Worm (Caenorhabditis elegans) whole organism, L4 larva: ENCODE data around the gene T24D5.3.
A peak's percentile ranks its signal among the peaks of the same experiment; 100 is the strongest.

Experiments used
- D1046.2 ChIP-seq: fragments of 200-800 bp; sonication (Bioruptor generic); IDR thresholded peaks from 2 replicates; pipeline ENCODE4 v1.3.6; 2022; ENCODE audit warnings: missing genetic modification characterization, missing compliant biosample characterization
- F26F4.8 ChIP-seq: fragments of 200-800 bp; sonication (Bioruptor generic); conservative IDR thresholded peaks from 2 replicates; pipeline ENCODE4 v1.3.6; 2022; ENCODE audit warnings: missing genetic modification characterization, missing compliant biosample characterization
- F49E8.2 ChIP-seq: sonication (generic microtip); optimal IDR thresholded peaks from 2 replicates; lab custom pipeline; 2016; ENCODE audit warnings: missing compliant biosample characterization, mild to moderate bottlenecking, missing genetic modification characterization, borderline replicate concordance
- T20F7.1 ChIP-seq: fragments of 200-800 bp; sonication (Bioruptor generic); optimal IDR thresholded peaks from 2 replicates; lab custom pipeline; 2018; ENCODE audit warnings: mild to moderate bottlenecking, missing genetic modification characterization, missing compliant biosample characterization
- Y48G9A.11 ChIP-seq: fragments of 200-800 bp; sonication (Bioruptor generic); IDR thresholded peaks from 2 replicates; pipeline ENCODE4 v1.3.6; 2022; ENCODE audit warnings: missing genetic modification reagents, missing genetic modification characterization, missing compliant biosample characterization
- aha-1 ChIP-seq: fragments of 150-350 bp; peaks from one replicate; lab custom pipeline; 2014; ENCODE audit warnings: missing biosample characterization, missing genetic modification characterization
- ama-1 ChIP-seq: fragments of 150-350 bp; optimal IDR thresholded peaks from 2 replicates; lab custom pipeline; 2014; ENCODE audit warnings: inconsistent platforms, mixed read lengths
- attf-4 ChIP-seq: sonication (generic microtip); optimal IDR thresholded peaks from 3 replicates; lab custom pipeline; 2017; ENCODE audit warnings: missing biosample characterization, missing genetic modification characterization
- ceh-20 ChIP-seq: fragments of 200-800 bp; sonication (Bioruptor generic); IDR thresholded peaks from 2 replicates; pipeline ENCODE4 v1.3.6; 2022; ENCODE audit warnings: missing genetic modification reagents, missing genetic modification characterization, missing compliant biosample characterization
- ceh-32 ChIP-seq: sonication (generic microtip); optimal IDR thresholded peaks from 2 replicates; lab custom pipeline; 2016; ENCODE audit warnings: mild to moderate bottlenecking, missing genetic modification characterization, missing compliant biosample characterization; ENCODE audit not compliant: poor library complexity
- ceh-82 ChIP-seq: sonication (generic microtip); optimal IDR thresholded peaks from 2 replicates; lab custom pipeline; 2017; ENCODE audit warnings: missing biosample characterization, missing genetic modification characterization
- ces-1 ChIP-seq: fragments of 150-350 bp; sonication (generic microtip); optimal IDR thresholded peaks from 4 replicates; lab custom pipeline; 2014; ENCODE audit warnings: missing biosample characterization, missing genetic modification reagents, missing genetic modification characterization
- daf-16 ChIP-seq, 3 experiments: sonication (generic microtip); optimal IDR thresholded peaks; 2 replicates each; lab custom pipeline; 2016 to 2017; ENCODE audit warnings: missing genetic modification characterization in 3 of 3, missing genetic modification reagents in 3 of 3, mild to moderate bottlenecking in 2 of 3, missing compliant biosample characterization in 2 of 3, missing biosample characterization in 1 of 3, moderate library complexity in 1 of 3
- daf-8 ChIP-seq: fragments of 200-800 bp; sonication (Bioruptor generic); IDR thresholded peaks from 2 replicates; pipeline ENCODE4 v1.3.6; 2022; ENCODE audit warnings: missing genetic modification characterization, missing compliant biosample characterization
- dmd-6 ChIP-seq: fragments of 200-800 bp; sonication (Bioruptor generic); IDR thresholded peaks from 2 replicates; pipeline ENCODE4 v1.3.6; 2022; ENCODE audit warnings: missing genetic modification reagents, missing genetic modification characterization, missing compliant biosample characterization
- dmd-8 ChIP-seq: fragments of 200-800 bp; sonication (Bioruptor generic); IDR thresholded peaks from 2 replicates; pipeline ENCODE4 v1.3.6; 2022; ENCODE audit warnings: missing genetic modification characterization, missing compliant biosample characterization
- dmd-9 ChIP-seq: fragments of 200-800 bp; sonication (Bioruptor generic); IDR thresholded peaks from 2 replicates; pipeline ENCODE4 v1.3.6; 2022; ENCODE audit warnings: missing genetic modification reagents, missing genetic modification characterization, missing compliant biosample characterization
- hlh-11 ChIP-seq: fragments of 200-800 bp; sonication (Bioruptor generic); optimal IDR thresholded peaks from 2 replicates; lab custom pipeline; 2018; ENCODE audit warnings: mild to moderate bottlenecking, missing genetic modification characterization, missing compliant biosample characterization
- hlh-30 ChIP-seq: sonication (generic microtip); optimal IDR thresholded peaks from 2 replicates; lab custom pipeline; 2017; ENCODE audit warnings: antibody characterized with exemption, mild to moderate bottlenecking, missing genetic modification characterization, missing compliant biosample characterization; ENCODE audit not compliant: insufficient read depth
- lin-1 ChIP-seq: fragments of 200-800 bp; sonication (Bioruptor generic); IDR thresholded peaks from 2 replicates; pipeline ENCODE4 v1.3.6; 2022; ENCODE audit warnings: missing genetic modification reagents, missing genetic modification characterization, missing compliant biosample characterization
- lin-13 ChIP-seq: fragments of 150-350 bp; optimal IDR thresholded peaks from 2 replicates; lab custom pipeline; 2014; ENCODE audit warnings: missing biosample characterization, missing genetic modification reagents, missing genetic modification characterization
- lin-38 ChIP-seq: fragments of 200-800 bp; sonication (Bioruptor generic); IDR thresholded peaks from 2 replicates; pipeline ENCODE4 v1.3.6; 2022; ENCODE audit warnings: missing genetic modification reagents, missing genetic modification characterization, missing compliant biosample characterization
- lsy-2 ChIP-seq, 2 experiments: fragments of 150-350 bp in 1 of 2; sonication (generic microtip) in 1 of 2; optimal IDR thresholded peaks; 2 replicates each; lab custom pipeline; 2014 to 2017; ENCODE audit warnings: missing biosample characterization in 2 of 2, missing genetic modification characterization in 2 of 2
- mdl-1 ChIP-seq, 2 experiments: fragments of 150-350 bp in 1 of 2; sonication (generic microtip) in 1 of 2; optimal IDR thresholded peaks; 2 replicates each; lab custom pipeline; 2014 to 2017; ENCODE audit warnings: missing biosample characterization in 2 of 2, missing genetic modification characterization in 2 of 2
- mdt-29 ChIP-seq: fragments of 200-800 bp; sonication (Bioruptor generic); IDR thresholded peaks from 2 replicates; pipeline ENCODE4 v1.3.6; 2022; ENCODE audit warnings: missing genetic modification reagents, missing genetic modification characterization, missing compliant biosample characterization
- mep-1 ChIP-seq: fragments of 150-350 bp; sonication (generic microtip); optimal IDR thresholded peaks from 3 replicates; lab custom pipeline; 2014; ENCODE audit warnings: missing biosample characterization, missing genetic modification characterization
- mes-2 ChIP-seq: sonication (generic microtip); optimal IDR thresholded peaks from 2 replicates; lab custom pipeline; 2016; ENCODE audit warnings: missing genotype, mild to moderate bottlenecking, missing genetic modification characterization, missing compliant biosample characterization; ENCODE audit not compliant: poor library complexity, severe bottlenecking
- mxl-2 ChIP-seq: fragments of 200-800 bp; sonication (Bioruptor generic); conservative IDR thresholded peaks from 2 replicates; pipeline ENCODE4 v1.3.6; 2022; ENCODE audit warnings: missing genetic modification reagents, missing genetic modification characterization, missing compliant biosample characterization
- nhr-102 ChIP-seq: sonication (generic microtip); optimal IDR thresholded peaks from 2 replicates; lab custom pipeline; 2016; ENCODE audit warnings: mild to moderate bottlenecking, missing genetic modification characterization, moderate library complexity, missing compliant biosample characterization
- nhr-237 ChIP-seq: sonication (generic microtip); optimal IDR thresholded peaks from 2 replicates; lab custom pipeline; 2017; ENCODE audit warnings: missing biosample characterization, missing genetic modification characterization
- nhr-28 ChIP-seq: fragments of 150-350 bp; optimal IDR thresholded peaks from 2 replicates; lab custom pipeline; 2014; ENCODE audit warnings: missing biosample characterization, missing genetic modification characterization
- nhr-41 ChIP-seq: fragments of 200-800 bp; sonication (Bioruptor generic); IDR thresholded peaks from 2 replicates; pipeline ENCODE4 v1.3.6; 2022; ENCODE audit warnings: missing genetic modification reagents, missing genetic modification characterization, missing compliant biosample characterization
- pqm-1 ChIP-seq: sonication (generic microtip); optimal IDR thresholded peaks from 2 replicates; lab custom pipeline; 2017; ENCODE audit warnings: missing biosample characterization, missing genetic modification characterization
- rbr-2 ChIP-seq: sonication (generic microtip); optimal IDR thresholded peaks from 2 replicates; lab custom pipeline; 2016; ENCODE audit warnings: missing genotype, missing genetic modification characterization, missing compliant biosample characterization
- sdz-12 ChIP-seq: fragments of 200-800 bp; sonication (Bioruptor generic); optimal IDR thresholded peaks from 2 replicates; lab custom pipeline; 2018; ENCODE audit warnings: mild to moderate bottlenecking, missing genetic modification characterization, missing compliant biosample characterization
- set-16 ChIP-seq: fragments of 200-800 bp; sonication (Bioruptor generic); IDR thresholded peaks from 2 replicates; pipeline ENCODE4 v1.3.6; 2022; ENCODE audit warnings: missing genetic modification reagents, missing genetic modification characterization, missing compliant biosample characterization
- spr-1 ChIP-seq: sonication (generic microtip); optimal IDR thresholded peaks from 2 replicates; lab custom pipeline; 2016; ENCODE audit warnings: mild to moderate bottlenecking, missing genetic modification characterization, missing compliant biosample characterization
- spr-3 ChIP-seq: fragments of 200-800 bp; sonication (Bioruptor generic); optimal IDR thresholded peaks from 2 replicates; lab custom pipeline; 2018; ENCODE audit warnings: mild to moderate bottlenecking, missing genetic modification characterization, missing compliant biosample characterization
- unc-39 ChIP-seq: sonication (generic microtip); optimal IDR thresholded peaks from 2 replicates; lab custom pipeline; 2017; ENCODE audit warnings: missing biosample characterization, missing genetic modification characterization
- unc-62 ChIP-seq, 3 experiments: fragments of 150-350 bp in 1 of 3; sonication (generic microtip); optimal IDR thresholded peaks in 2 of 3; peaks in 1 of 3; 1 replicate in 1 of 3; 2 replicates in 2 of 3; lab custom pipeline; 2014 to 2017; ENCODE audit warnings: missing biosample characterization in 3 of 3, missing genetic modification characterization in 3 of 3, missing genetic modification reagents in 3 of 3, missing genotype in 1 of 3
- zag-1 ChIP-seq: fragments of 150-350 bp; optimal IDR thresholded peaks from 2 replicates; lab custom pipeline; 2014; ENCODE audit warnings: missing biosample characterization, missing genetic modification characterization
- zip-2 ChIP-seq: fragments of 150-350 bp; optimal IDR thresholded peaks from 2 replicates; lab custom pipeline; 2014; ENCODE audit warnings: missing biosample characterization, missing genetic modification characterization
- ztf-7 ChIP-seq: fragments of 150-350 bp; optimal IDR thresholded peaks from 2 replicates; lab custom pipeline; 2014; ENCODE audit warnings: missing biosample characterization, missing genetic modification characterization

T24D5.3 gene

DNA sequence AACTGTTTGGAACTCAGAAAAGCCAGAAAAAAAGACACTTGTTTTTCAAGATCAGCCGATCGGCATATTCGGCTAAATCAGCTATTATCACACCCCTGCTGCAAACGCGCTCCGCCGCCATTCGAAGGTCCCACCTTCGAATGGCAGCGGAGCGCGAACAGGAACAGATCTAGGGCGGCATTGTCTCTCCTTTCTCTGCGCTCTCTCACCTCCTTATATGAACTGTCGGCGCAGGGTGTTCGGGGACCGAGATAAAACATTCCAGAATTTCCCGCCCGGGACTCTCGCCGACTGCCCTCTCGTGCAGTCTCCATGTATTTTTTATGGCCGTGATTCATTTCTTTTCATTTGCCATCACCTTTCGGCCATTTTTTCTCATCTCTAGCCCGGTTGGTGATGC, 38.6 kb downstream of the T24D5.3 start:
- TF ChIP-seq attf-4 (tag; lab: Kevin White, UChicago) (no peak), set-16 (GFP tag; lab: Robert Waterston, UW) (peak; percentile 66), ceh-32 (tag; lab: Kevin White, UChicago) (no peak)

DNA sequence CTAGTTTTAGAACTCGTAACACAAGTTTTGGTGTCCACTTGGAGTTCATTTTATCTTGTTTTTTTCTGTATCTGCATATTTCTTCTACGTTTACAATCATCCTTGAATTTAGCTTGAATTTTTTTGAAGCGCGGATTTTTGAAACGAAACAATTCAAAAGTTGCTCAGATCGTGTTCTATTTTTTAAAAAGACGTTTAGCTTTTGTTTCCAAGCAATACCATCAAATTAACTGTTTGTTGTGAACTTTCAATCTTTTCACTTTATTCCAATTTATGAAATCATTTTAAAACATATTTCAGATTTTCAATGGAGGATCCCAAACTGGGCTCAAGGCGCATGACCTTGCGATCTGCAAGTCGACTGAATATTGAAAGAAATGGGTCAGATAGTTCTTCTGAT, 39.3 kb downstream of the T24D5.3 start, which contains the start of gene R09A8.2:
TSS of gene R09A8.2 (plus strand) at position 301 of the 400 bp plus-strand sequence.
- no peak for TF ChIP-seq mdt-29 (GFP tag; lab: Robert Waterston, UW)
- no peak for TF ChIP-seq ama-1
- TF ChIP-seq dmd-9 (GFP tag; lab: Robert Waterston, UW), result no peak
- TF ChIP-seq nhr-237 (tag; lab: Kevin White, UChicago), result no peak
- TF ChIP-seq F49E8.2, result no peak
- no peak for TF ChIP-seq rbr-2 (tag; lab: Kevin White, UChicago)
- no peak for TF ChIP-seq hlh-11 (tag; lab: Kevin White, UChicago)
- no peak for TF ChIP-seq sdz-12 (GFP tag; lab: Kevin White, UChicago)
- no peak for TF ChIP-seq lsy-2 (tag; optimal IDR thresholded peaks at IDR 0.05; lab: Kevin White, UChicago)
- TF ChIP-seq attf-4 (tag; lab: Kevin White, UChicago), result no peak
- TF ChIP-seq nhr-41 (GFP tag; lab: Robert Waterston, UW), result no peak
- TF ChIP-seq daf-16 (GFP tag; optimal IDR thresholded peaks at IDR 0.05; lab: Kevin White, UChicago), result no peak
- TF ChIP-seq daf-16 (tag; optimal IDR thresholded peaks at IDR 0.05; lab: Kevin White, UChicago), result no peak
- no peak for TF ChIP-seq ceh-82 (tag; lab: Kevin White, UChicago)
- TF ChIP-seq F26F4.8 (GFP tag; lab: Robert Waterston, UW), result no peak
- no peak for TF ChIP-seq lin-38 (GFP tag; lab: Robert Waterston, UW)
- TF ChIP-seq zag-1 (tag; lab: Kevin White, UChicago), result no peak

DNA sequence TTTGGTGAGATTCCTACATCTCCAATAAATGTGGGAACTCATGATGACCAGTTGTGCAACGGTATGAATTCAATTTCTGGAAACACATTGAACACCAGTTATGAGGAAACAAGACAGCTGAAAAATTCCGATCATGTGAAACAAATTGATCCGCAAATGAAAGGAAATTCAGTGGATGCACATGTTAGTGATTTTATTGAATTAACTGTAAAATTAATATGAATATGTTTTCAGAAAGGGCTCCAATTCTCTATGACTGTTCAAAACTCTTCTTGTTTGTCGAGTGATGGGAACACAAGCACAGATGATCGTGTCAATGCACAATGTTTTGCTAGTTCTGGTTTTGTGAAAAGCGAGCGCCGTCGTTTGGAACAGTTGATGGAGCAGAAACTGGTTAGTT, 40.4 kb downstream of the T24D5.3 start:
- TF ChIP-seq mdt-29 (GFP tag; lab: Robert Waterston, UW) (no peak), aha-1 (tag; lab: Kevin White, UChicago) (peak; percentile 85), unc-62 (GFP tag; optimal IDR thresholded peaks at IDR 0.05 in 1 of 2; lab: Kevin White, UChicago) (peak in 1 of 2 experiments; percentile 91), unc-62 (tag; optimal IDR thresholded peaks at IDR 0.05; lab: Kevin White, UChicago) (no peak), ces-1 (GFP tag; lab: Kevin White, UChicago) (no peak), daf-16 (GFP tag; optimal IDR thresholded peaks at IDR 0.05; lab: Kevin White, UChicago) (no peak), daf-16 (tag; optimal IDR thresholded peaks at IDR 0.05; lab: Kevin White, UChicago) (no peak)

DNA sequence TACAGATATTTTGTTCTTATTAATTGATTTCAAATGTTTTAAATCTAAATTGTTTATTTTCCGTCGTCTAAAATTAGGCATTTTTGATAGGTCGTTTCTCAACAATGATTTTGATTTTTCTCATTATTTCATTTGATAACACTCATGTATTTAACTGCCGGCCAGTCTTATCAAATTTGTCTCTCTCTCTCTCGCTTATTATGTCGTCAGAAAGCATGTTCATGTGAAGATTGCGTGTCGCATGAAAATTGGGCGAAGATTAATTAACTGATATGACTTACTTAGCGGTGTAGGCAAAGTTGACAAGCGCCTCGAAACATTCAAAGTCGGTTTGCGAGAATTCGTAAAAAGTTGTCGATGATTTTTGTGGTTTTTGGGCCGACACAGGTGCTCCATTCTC, 47.9 kb downstream of the T24D5.3 start:
- TF ChIP-seq zip-2 (tag; lab: Kevin White, UChicago) (peak; percentile 15), spr-3 (GFP tag; lab: Kevin White, UChicago) (no peak), daf-16 (GFP tag; optimal IDR thresholded peaks at IDR 0.05; lab: Kevin White, UChicago) (peak in 1 of 2 experiments; percentile 23), daf-16 (tag; optimal IDR thresholded peaks at IDR 0.05; lab: Kevin White, UChicago) (peak; percentile 93), daf-8 (no peak), D1046.2 (0 out of 2 replicates have a peak, but pooled peaks have one; percentile 17), dmd-6 (GFP tag; lab: Robert Waterston, UW) (peak; percentile 85), mes-2 (tag; lab: Kevin White, UChicago) (peak; percentile 17), pqm-1 (tag; lab: Kevin White, UChicago) (peak; percentile 85), hlh-30 (tag; lab: Kevin White, UChicago) (peak; percentile 56), mxl-2 (GFP tag; lab: Robert Waterston, UW) (peak; percentile 54; the same call in 1 of the 2 replicates), T20F7.1 (GFP tag; lab: Kevin White, UChicago) (peak; percentile 24), mep-1 (peak; percentile 20), lin-1 (0 out of 2 replicates have a peak, but pooled peaks have one; percentile 22), spr-1 (tag; lab: Kevin White, UChicago) (no peak), hlh-11 (tag; lab: Kevin White, UChicago) (peak; percentile 81), unc-62 (GFP tag; optimal IDR thresholded peaks at IDR 0.05 in 1 of 2; lab: Kevin White, UChicago) (peak in 1 of 2 experiments; percentile 42), unc-62 (tag; optimal IDR thresholded peaks at IDR 0.05; lab: Kevin White, UChicago) (no peak), nhr-102 (tag; lab: Kevin White, UChicago) (no peak), ztf-7 (no peak), lin-13 (GFP tag; lab: Kevin White, UChicago) (no peak), dmd-8 (no peak), unc-39 (tag; lab: Kevin White, UChicago) (no peak), nhr-28 (tag; lab: Kevin White, UChicago) (peak; percentile 85), mdl-1 (tag; optimal IDR thresholded peaks at IDR 0.05; lab: Kevin White, UChicago) (peak in 1 of 2 experiments; percentile 69), Y48G9A.11 (GFP tag; lab: Robert Waterston, UW) (no peak), zag-1 (tag; lab: Kevin White, UChicago) (no peak), ceh-20 (GFP tag; lab: Robert Waterston, UW) (peak; percentile 34; the same call in 1 of the 2 replicates)
